Worm (Caenorhabditis elegans): ENCODE data around the gene smc-5.

ce11 chrII:5109693-5110092, 47.8 kb downstream of the smc-5 start, which contains the start of gene F09C12.2:
- TF ChIP-seq med-1 (GFP tag; optimal IDR thresholded peaks at IDR 0.05; ENCODE audit: insufficient read depth): no peak
- no peak for TF ChIP-seq cog-1 (tag; optimal IDR thresholded peaks at IDR 0.05)
- TF ChIP-seq ztf-23 (GFP tag; IDR thresholded peaks at IDR 0.05): no peak
- no peak for TF ChIP-seq tab-1 (GFP tag; IDR thresholded peaks at IDR 0.05)
- TF ChIP-seq ref-1 (GFP tag; conservative IDR thresholded peaks at IDR 0.05): no peak
- TF ChIP-seq T22C8.4 (GFP tag; IDR thresholded peaks at IDR 0.05): no peak
- no peak for TF ChIP-seq flt-1 (GFP tag; IDR thresholded peaks at IDR 0.05)
- no peak for TF ChIP-seq klf-2 (GFP tag; conservative IDR thresholded peaks at IDR 0.05)

Measured in whole organism, midembryonic.